Fruit fly (Drosophila melanogaster) Kc167 (cell line): Measurements from ENCODE around the gene KdelR.

ENCODE experiments used
- Myc ChIP-seq: fragments of >200 bp; optimal IDR thresholded peaks from 2 replicates; lab custom pipeline; 2017; ENCODE audit warnings: missing external identifiers
- Sin3A ChIP-seq: fragments of >200 bp; optimal IDR thresholded peaks from 2 replicates; lab custom pipeline; 2018; ENCODE audit warnings: missing external identifiers
- h ChIP-seq: fragments of >200 bp; optimal IDR thresholded peaks from 3 replicates; lab custom pipeline; 2018; ENCODE audit warnings: missing external identifiers
- insv ChIP-seq: fragments of >200 bp; optimal IDR thresholded peaks from 3 replicates; lab custom pipeline; 2018; ENCODE audit warnings: missing external identifiers
- psq ChIP-seq: fragments of >200 bp; optimal IDR thresholded peaks from 2 replicates; lab custom pipeline; 2017; ENCODE audit warnings: missing external identifiers
- ttk ChIP-seq: sonication (Bioruptor generic); optimal IDR thresholded peaks from 2 replicates; lab custom pipeline; 2017; ENCODE audit warnings: missing external identifiers

Gene KdelR

DNA sequence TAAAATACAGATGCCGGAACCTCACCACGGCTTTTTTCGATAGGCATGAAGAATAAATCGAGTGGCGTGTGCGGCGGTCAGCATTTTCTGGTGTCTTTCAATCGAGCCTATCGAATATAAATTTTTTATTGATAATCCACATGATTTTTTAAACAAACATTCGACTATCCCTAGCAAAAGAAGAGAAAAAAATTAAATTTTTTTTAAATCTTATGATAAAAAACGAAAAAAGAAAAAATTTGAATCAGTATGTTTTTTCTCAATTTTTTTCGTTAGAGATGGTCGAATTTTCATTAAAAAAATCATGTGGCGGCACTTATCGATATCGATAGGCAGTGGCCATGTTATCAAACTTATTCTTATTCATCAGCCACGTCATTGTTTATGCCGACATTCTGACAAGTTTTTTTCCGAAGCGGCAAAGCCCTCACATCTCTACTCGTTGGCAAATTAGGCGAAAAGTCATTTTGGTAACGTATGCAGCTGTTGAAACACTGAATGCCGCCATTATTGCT lies at the start of gene KdelR, which contains the start of gene SmB:
TSS of gene KdelR (plus strand) at position 354 of the 515 bp plus-strand sequence.
TSS of gene SmB (minus strand) at position 94 of the 515 bp plus-strand sequence.
- TF ChIP-seq ttk (lab: Kevin White, UChicago): no peak
- no peak for TF ChIP-seq insv (lab: Kevin White, UChicago)
- TF ChIP-seq Sin3A (lab: Kevin White, UChicago): no peak
- TF ChIP-seq psq (lab: Kevin White, UChicago): no peak
- no peak for TF ChIP-seq Myc
- TF ChIP-seq h (lab: Kevin White, UChicago): no peak

DNA sequence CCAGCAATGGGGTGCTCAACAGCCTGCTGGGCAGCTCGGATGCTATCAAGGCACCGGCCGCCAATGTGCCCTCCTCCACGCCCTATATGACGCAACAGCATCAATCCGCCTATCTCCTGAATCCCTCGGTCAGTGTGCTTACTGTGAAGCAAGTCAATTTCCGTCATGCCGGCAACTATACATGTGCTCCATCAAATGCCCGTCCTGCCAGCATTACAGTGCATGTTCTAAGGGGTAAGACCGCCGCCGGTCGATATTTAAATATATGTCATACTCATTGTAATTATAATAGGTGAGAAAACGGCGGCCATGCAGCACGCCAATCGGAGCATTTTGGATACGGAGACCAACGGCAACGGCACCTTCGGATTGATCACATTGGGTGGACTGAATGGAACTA lies 48.1 kb upstream of the KdelR start:
- TF ChIP-seq psq (lab: Kevin White, UChicago) (no peak), Myc (no peak), ttk (lab: Kevin White, UChicago) (no peak)

DNA sequence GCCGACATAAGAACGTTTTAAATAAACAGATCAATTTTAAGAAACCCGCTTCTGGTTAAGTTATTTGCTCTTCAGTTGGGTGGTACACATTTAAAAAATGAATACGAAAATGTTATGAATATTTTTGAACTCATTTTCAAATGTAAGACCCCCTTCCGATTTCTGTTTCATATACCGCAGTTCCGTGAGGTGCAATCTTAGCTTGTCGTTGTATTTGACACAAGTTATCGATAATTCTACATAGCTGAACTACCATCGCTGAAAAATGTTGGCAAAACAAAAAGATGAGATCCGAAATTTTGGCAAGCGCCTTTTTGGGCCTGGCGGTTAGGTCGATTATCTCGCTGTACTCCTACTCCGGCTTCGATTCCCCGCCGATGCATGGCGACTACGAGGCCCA lies 46.8 kb upstream of the KdelR start, which contains the start of gene gny:
TSS of gene gny (plus strand) at position 239 of the 400 bp plus-strand sequence.
- no peak for TF ChIP-seq ttk (lab: Kevin White, UChicago)
- TF ChIP-seq Sin3A (lab: Kevin White, UChicago): no peak

DNA sequence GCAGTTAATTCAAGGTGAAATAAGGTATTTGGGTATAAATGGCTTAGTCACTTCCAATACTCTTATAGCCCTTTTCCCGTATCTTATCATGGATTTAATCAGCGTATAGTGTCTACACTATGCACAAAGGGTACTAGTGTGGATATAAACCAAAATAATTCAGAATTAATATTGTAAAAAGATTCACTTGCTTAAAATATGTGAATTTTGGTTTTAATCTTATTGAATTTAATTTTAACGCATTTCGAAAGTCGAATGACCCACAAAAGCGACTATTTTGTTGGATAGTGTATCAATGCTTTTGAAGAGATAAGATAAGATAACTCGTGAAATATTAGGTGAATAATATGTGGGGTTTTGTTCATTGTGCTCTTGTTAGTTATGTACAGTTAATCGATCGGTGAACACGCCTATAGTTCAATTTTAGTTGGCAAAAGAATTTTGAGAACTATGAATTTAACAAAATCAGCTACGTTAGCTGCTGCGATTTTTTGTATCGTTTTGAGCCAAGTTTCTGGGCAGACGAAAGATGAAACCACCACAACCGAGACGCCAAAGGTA lies 44.7 kb upstream of the KdelR start, which contains the start of gene CG5096:
TSS of gene CG5096 (plus strand) at position 374 of the 561 bp plus-strand sequence.
- TF ChIP-seq Myc: no peak
- no peak for TF ChIP-seq Sin3A (lab: Kevin White, UChicago)

DNA sequence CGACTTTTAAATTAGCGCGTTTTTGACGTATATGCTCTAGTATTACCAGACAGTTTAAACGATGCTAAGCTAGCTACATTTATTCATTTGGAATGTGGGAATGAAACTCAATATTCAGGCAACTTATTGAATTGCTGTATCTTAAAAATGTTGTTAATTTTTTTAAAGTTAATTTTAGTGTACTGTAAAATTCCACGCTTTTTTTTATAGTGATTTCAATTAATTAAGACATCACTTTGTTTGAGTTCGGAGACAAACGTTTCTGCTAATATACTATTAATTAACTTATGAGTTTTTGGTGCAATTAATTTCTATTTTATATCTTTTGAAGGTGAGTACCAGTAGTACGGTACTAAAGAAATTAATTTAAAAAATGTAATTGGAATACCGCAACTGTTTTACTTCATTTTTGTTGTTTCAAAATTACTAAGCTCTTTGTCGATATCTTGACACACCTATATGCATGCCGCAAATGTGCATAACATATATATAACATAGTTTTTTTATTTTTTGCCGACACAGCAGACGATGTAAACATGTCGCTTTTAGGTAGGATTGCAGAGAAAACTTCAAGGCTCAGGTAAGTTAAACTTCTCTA lies 40.4 kb upstream of the KdelR start, which contains the start of the genes Cdk1 and mRpS7:
TSS of gene Cdk1 (minus strand) at position 55 of the 598 bp plus-strand sequence.
TSS of gene mRpS7 (plus strand) at position 455 of the 598 bp plus-strand sequence.
- no peak for TF ChIP-seq psq (lab: Kevin White, UChicago)
- TF ChIP-seq Sin3A (lab: Kevin White, UChicago): no peak
- no peak for TF ChIP-seq insv (lab: Kevin White, UChicago)
- no peak for TF ChIP-seq ttk (lab: Kevin White, UChicago)
- no peak for TF ChIP-seq h (lab: Kevin White, UChicago)
- TF ChIP-seq Myc: no peak

DNA sequence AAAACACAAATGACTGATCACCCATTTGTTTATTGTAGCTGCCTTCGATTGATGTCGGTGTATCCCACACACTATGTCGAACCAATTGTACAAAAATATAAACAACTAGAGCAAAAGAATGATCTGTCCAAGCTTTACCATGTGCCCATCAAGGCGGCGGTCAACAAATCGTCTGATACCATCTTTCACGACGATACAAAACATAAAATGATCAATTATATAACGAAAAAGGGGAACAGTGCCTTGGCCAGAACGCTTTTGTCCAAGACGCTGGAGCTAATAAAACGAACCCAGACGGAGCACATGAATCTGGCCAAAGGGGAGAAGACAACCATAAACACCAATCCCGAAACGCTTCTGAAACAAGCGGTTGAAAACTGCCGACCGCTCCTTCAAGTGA lies 39.9 kb upstream of the KdelR start:
- no peak for TF ChIP-seq insv (lab: Kevin White, UChicago)

DNA sequence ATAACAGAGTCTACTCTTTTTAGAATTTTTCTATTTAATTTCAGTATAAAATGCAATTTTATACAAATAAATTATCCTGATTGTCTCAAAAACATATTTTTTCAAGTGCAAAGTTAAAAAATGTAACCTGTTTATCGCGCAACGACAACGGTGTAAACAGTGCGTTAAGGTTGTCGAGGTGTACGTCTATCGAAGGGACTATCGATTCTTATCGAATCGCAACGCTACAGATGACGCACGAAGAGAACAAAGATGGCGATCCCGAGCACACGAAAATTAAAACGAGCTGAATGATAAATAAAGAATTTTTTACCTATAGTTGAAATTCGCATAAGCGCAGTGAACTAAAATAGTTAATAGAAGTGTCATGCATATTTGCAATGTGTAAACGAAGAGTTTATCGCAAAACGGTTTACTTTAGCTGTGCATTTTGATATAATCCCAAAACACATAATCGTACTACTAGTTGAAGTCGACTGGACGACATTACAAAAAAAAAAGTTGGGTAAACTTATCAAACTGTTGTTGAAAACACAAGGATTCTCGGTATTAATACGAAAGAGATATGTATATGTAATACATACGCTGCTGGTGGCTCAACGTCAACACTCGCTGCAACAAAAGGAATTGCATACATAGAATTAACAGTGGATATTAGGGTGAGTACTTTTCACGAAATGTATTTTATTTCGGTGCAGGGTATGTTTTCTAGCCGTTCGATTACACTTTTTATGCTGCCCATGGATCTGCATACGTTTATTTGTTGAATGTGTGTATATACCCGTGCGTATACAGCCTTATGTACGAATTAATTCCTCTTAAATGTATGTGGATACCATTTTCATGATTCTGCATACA lies 38.6 kb upstream of the KdelR start, which contains the start of gene da:
TSS of gene da (plus strand) at position 237 of the 858 bp plus-strand sequence.
- TF ChIP-seq ttk (lab: Kevin White, UChicago) (no peak), Sin3A (lab: Kevin White, UChicago) (no peak), insv (lab: Kevin White, UChicago) (no peak), h (lab: Kevin White, UChicago) (no peak), psq (lab: Kevin White, UChicago) (no peak), Myc (no peak)

DNA sequence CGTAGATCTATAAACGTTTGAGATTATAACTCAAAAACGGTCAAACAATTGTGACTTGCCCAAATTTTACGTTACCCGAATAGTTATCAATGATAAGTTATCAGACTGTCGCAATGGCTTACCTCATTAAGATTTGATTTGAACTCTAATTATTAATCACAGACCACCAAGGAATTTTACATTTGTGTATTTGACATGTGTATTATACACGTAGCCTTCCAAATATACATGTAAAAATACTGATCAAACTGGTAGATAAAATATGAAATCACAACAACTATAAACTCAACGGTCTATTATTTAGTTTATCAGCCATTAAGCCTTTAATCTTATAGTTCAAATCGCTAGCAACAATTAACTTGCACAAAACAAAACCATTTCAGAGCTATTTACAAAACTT lies 33.2 kb upstream of the KdelR start:
- TF ChIP-seq h (lab: Kevin White, UChicago): no peak

DNA sequence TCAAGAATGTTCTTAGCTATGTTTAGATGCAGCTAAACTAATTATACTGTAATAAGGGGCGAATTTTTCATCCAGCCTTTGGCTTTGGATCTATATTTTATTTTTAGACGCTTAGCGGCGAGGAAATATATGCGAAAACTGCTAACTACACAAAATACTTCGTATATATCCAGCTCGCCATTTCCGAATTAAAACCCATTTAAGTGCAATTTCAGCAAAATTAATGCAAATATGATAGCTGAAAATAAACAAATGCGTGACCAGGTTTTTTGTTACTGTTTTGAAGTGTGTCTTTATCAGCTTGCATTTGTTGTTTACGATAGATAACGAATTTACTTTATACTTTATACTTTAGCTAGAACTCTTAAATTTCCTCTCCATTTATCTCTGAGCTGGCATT lies 31.7 kb upstream of the KdelR start:
- TF ChIP-seq psq (lab: Kevin White, UChicago) (no peak), Myc (no peak), insv (lab: Kevin White, UChicago) (no peak), h (lab: Kevin White, UChicago) (no peak), ttk (lab: Kevin White, UChicago) (no peak), Sin3A (lab: Kevin White, UChicago) (no peak)

DNA sequence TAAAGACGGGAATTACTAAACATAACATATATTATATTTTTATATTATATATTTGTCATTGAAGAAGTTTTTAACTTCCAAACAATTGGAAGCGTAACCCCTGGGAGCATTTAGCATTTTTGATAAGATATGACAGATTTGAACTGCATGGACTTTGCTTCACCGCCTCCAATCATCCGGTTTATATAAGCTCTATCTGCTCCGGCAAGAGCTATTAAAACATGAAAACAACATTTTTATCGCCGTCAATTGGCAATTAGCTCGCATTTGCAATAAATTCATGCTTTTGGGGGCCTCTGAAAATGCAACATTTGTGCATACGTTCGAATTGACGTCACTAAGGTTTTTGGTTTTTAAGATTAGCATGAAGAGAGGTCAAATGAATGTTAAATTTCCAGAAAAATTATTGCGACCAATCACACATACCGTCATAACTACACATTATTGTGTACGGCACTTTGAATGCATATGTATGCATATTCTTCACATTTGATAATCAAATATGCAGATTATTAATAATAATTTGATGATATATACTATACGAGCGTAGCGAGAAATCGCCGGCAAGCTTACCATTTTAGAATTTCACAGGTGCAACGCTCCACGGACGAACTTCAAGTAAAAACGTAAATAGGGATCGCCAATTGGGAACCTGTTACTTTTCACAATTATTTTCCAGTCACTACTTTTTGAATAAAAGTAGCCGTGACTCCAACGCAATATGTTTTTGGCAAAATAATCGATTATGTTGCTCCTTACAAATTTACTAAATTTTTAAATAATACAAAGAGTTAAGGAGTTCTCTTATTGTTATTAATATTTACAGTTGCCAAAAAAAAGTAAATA lies 30.8 kb upstream of the KdelR start, which contains the start of gene Mdh1:
TSS of gene Mdh1 (minus strand) at position 691 of the 846 bp plus-strand sequence.
- TF ChIP-seq psq (lab: Kevin White, UChicago) (peak; percentile 52), ttk (lab: Kevin White, UChicago) (no peak)

DNA sequence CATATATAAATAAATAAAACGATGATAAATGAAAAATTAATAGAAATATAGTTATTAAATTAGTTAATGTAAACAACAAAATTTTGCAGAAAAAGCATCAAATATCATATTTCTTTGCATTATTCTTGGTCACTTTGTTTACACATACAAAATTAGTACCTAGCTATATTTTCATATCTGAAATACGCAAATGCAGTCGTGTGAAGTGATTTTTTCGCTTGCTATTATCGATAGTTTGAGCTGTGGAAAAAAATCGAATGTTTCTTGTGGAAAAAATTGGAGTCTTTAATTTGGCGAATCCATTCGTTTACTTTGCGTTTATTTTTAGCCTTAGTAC lies 30.2 kb upstream of the KdelR start, which contains the start of gene Cnot4:
TSS of gene Cnot4 (plus strand) at position 229 of the 337 bp plus-strand sequence.
- TF ChIP-seq Myc (no peak), psq (lab: Kevin White, UChicago) (peak; percentile 31), Sin3A (lab: Kevin White, UChicago) (no peak), ttk (lab: Kevin White, UChicago) (no peak), h (lab: Kevin White, UChicago) (no peak), insv (lab: Kevin White, UChicago) (no peak)
